Worm (Caenorhabditis elegans) whole organism, mixed stage, embryonic: ENCODE results near the gene zchc-1A.

Experiments used
- M03D4.4 ChIP-seq: sonication (generic microtip); optimal IDR thresholded peaks from 2 replicates; lab custom pipeline; 2017; ENCODE audit warnings: mild to moderate bottlenecking, missing genetic modification characterization, missing compliant biosample characterization
- bed-3 ChIP-seq: fragments of 200-800 bp; sonication (Bioruptor generic); optimal IDR thresholded peaks from 3 replicates; lab custom pipeline; 2018; ENCODE audit warnings: mild to moderate bottlenecking, missing genetic modification characterization, moderate library complexity, missing compliant biosample characterization
- blmp-1 ChIP-seq: fragments of 150-350 bp; optimal IDR thresholded peaks from 2 replicates; lab custom pipeline; 2014; ENCODE audit warnings: missing biosample characterization, missing genetic modification characterization
- ceh-39 ChIP-seq: fragments of 150-350 bp; optimal IDR thresholded peaks from 2 replicates; lab custom pipeline; 2014; ENCODE audit warnings: missing biosample characterization, missing genetic modification characterization
- ceh-43 ChIP-seq: fragments of 200-800 bp; sonication (Bioruptor generic); optimal IDR thresholded peaks from 2 replicates; lab custom pipeline; 2018; ENCODE audit warnings: mild to moderate bottlenecking, missing genetic modification characterization, moderate library complexity, missing compliant biosample characterization
- ceh-83 ChIP-seq: fragments of 200-800 bp; sonication (Bioruptor generic); optimal IDR thresholded peaks from 2 replicates; lab custom pipeline; 2018; ENCODE audit warnings: mild to moderate bottlenecking, missing genetic modification characterization, missing compliant biosample characterization
- ces-1 ChIP-seq: fragments of 150-350 bp; optimal IDR thresholded peaks from 2 replicates; lab custom pipeline; 2014; ENCODE audit warnings: missing biosample characterization, missing genetic modification reagents, missing genetic modification characterization
- cnd-1 ChIP-seq: fragments of 200-800 bp; sonication (Bioruptor generic); optimal IDR thresholded peaks from 2 replicates; lab custom pipeline; 2018; ENCODE audit warnings: mild to moderate bottlenecking, missing genetic modification characterization, missing compliant biosample characterization
- drap-1 ChIP-seq: fragments of 200-800 bp; sonication (Bioruptor generic); optimal IDR thresholded peaks from 3 replicates; lab custom pipeline; 2018; ENCODE audit warnings: mild to moderate bottlenecking, missing genetic modification characterization, missing compliant biosample characterization
- elt-1 ChIP-seq: sonication (generic microtip); optimal IDR thresholded peaks from 2 replicates; lab custom pipeline; 2017; ENCODE audit warnings: missing genetic modification characterization, mild to moderate bottlenecking, missing compliant biosample characterization, antibody characterized with exemption, moderate library complexity, borderline replicate concordance; ENCODE audit not compliant: insufficient read depth
- elt-3 ChIP-seq: fragments of 150-350 bp; optimal IDR thresholded peaks from 2 replicates; lab custom pipeline; 2014; ENCODE audit warnings: missing biosample characterization, missing genetic modification characterization
- flh-1 ChIP-seq: fragments of 200-800 bp; sonication (Bioruptor generic); optimal IDR thresholded peaks from 2 replicates; lab custom pipeline; 2018; ENCODE audit warnings: mild to moderate bottlenecking, missing genetic modification characterization, moderate library complexity, missing compliant biosample characterization
- ham-2 ChIP-seq: fragments of 200-800 bp; sonication (Bioruptor generic); optimal IDR thresholded peaks from 2 replicates; lab custom pipeline; 2018; ENCODE audit warnings: mild to moderate bottlenecking, missing genetic modification characterization, missing compliant biosample characterization
- hlh-1 ChIP-seq: fragments of 150-350 bp; optimal IDR thresholded peaks from 2 replicates; lab custom pipeline; 2014; ENCODE audit warnings: missing biosample characterization, missing genetic modification reagents, missing genetic modification characterization
- lin-13 ChIP-seq: fragments of 150-350 bp; optimal IDR thresholded peaks from 2 replicates; lab custom pipeline; 2014; ENCODE audit warnings: missing biosample characterization, missing genetic modification characterization
- lin-32 ChIP-seq: fragments of 200-800 bp; sonication (Bioruptor generic); optimal IDR thresholded peaks from 2 replicates; lab custom pipeline; 2018; ENCODE audit warnings: mild to moderate bottlenecking, missing genetic modification characterization, missing compliant biosample characterization
- lsy-2 ChIP-seq: fragments of 150-350 bp; optimal IDR thresholded peaks from 2 replicates; lab custom pipeline; 2014; ENCODE audit warnings: missing biosample characterization, missing genetic modification characterization
- mab-5 ChIP-seq: fragments of 150-350 bp; optimal IDR thresholded peaks from 2 replicates; lab custom pipeline; 2014; ENCODE audit warnings: missing biosample characterization, missing genetic modification characterization
- mep-1 ChIP-seq: fragments of 150-350 bp; optimal IDR thresholded peaks from 2 replicates; lab custom pipeline; 2017; ENCODE audit warnings: missing biosample characterization, missing genetic modification reagents, missing genetic modification characterization, inconsistent platforms
- mls-2 ChIP-seq: sonication (generic microtip); optimal IDR thresholded peaks from 2 replicates; lab custom pipeline; 2016; ENCODE audit warnings: mild to moderate bottlenecking, missing genetic modification characterization, moderate library complexity, missing compliant biosample characterization
- nhr-12 ChIP-seq: fragments of 150-350 bp; optimal IDR thresholded peaks from 2 replicates; lab custom pipeline; 2014; ENCODE audit warnings: missing biosample characterization, missing genetic modification characterization
- nhr-2 ChIP-seq: fragments of 150-350 bp; optimal IDR thresholded peaks from 2 replicates; lab custom pipeline; 2014; ENCODE audit warnings: missing biosample characterization, missing genetic modification characterization
- nhr-237 ChIP-seq: fragments of 150-350 bp; optimal IDR thresholded peaks from 2 replicates; lab custom pipeline; 2014; ENCODE audit warnings: missing biosample characterization, missing genetic modification characterization
- nhr-28 ChIP-seq: fragments of 150-350 bp; optimal IDR thresholded peaks from 2 replicates; lab custom pipeline; 2014; ENCODE audit warnings: missing biosample characterization, missing genetic modification characterization
- nhr-76 ChIP-seq: sonication (generic microtip); optimal IDR thresholded peaks from 2 replicates; lab custom pipeline; 2017; ENCODE audit warnings: missing biosample characterization, missing genetic modification characterization
- pha-4 ChIP-seq: fragments of 150-350 bp; optimal IDR thresholded peaks from 2 replicates; lab custom pipeline; 2018; ENCODE audit warnings: missing biosample characterization, missing genetic modification reagents, missing genetic modification characterization
- sem-2 ChIP-seq: fragments of 200-800 bp; sonication (Bioruptor generic); optimal IDR thresholded peaks from 2 replicates; lab custom pipeline; 2018; ENCODE audit warnings: mild to moderate bottlenecking, missing genetic modification characterization, missing compliant biosample characterization
- snpc-4 ChIP-seq: fragments of 150-350 bp; optimal IDR thresholded peaks from 2 replicates; lab custom pipeline; 2014; ENCODE audit warnings: missing biosample characterization, missing genetic modification characterization
- sptf-1 ChIP-seq: sonication (generic microtip); optimal IDR thresholded peaks from 2 replicates; lab custom pipeline; 2017; ENCODE audit warnings: mild to moderate bottlenecking, missing genetic modification characterization, moderate library complexity, missing compliant biosample characterization
- tbx-8 ChIP-seq: fragments of 200-800 bp; sonication (Bioruptor generic); optimal IDR thresholded peaks from 2 replicates; lab custom pipeline; 2018; ENCODE audit warnings: mild to moderate bottlenecking, missing genetic modification characterization, moderate library complexity, missing compliant biosample characterization
- unc-120 ChIP-seq: sonication (generic microtip); optimal IDR thresholded peaks from 2 replicates; lab custom pipeline; 2017; ENCODE audit warnings: missing genetic modification characterization, missing compliant biosample characterization; ENCODE audit not compliant: poor library complexity, severe bottlenecking
- unc-39 ChIP-seq: fragments of 150-350 bp; optimal IDR thresholded peaks from 2 replicates; lab custom pipeline; 2014; ENCODE audit warnings: missing biosample characterization, missing genetic modification characterization
- unc-62 ChIP-seq: fragments of 150-350 bp; optimal IDR thresholded peaks from 2 replicates; lab custom pipeline; 2014; ENCODE audit warnings: missing biosample characterization, missing genetic modification reagents, missing genetic modification characterization
- zip-8 ChIP-seq: fragments of 150-350 bp; optimal IDR thresholded peaks from 2 replicates; lab custom pipeline; 2014; ENCODE audit warnings: missing biosample characterization, missing genetic modification characterization
- ztf-11 ChIP-seq: fragments of 150-350 bp; optimal IDR thresholded peaks from 2 replicates; lab custom pipeline; 2014; ENCODE audit warnings: missing biosample characterization, missing genetic modification characterization

zchc-1A gene

DNA sequence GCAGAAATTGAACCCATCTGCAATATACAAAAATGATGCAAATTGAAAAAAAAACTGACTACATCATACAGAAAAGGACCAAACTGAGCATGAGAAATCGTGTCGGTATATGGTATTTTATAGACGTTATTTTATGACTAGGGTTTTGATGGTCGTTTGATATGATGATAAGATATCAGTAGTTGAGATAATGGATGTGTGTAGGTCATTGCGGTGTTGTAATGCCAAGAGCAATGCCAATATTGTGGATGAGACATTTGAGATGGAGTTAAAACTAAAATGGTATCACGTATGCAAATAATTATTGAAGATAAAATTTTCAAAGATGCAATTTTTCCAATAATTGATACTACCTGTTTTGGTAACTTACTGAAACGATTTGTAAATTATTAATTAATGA, 14.5 kb upstream of the zchc-1A start, which contains the start of gene C31H2.4:
Gene C31H2.4 (minus strand): TSS at position 19 of the 400 bp plus-strand sequence.
- TF ChIP-seq mls-2 (no peak), ham-2 (GFP tag; lab: Kevin White, UChicago) (no peak), nhr-76 (no peak), M03D4.4 (tag; lab: Kevin White, UChicago) (no peak), pha-4 (tag; lab: Kevin White, UChicago) (no peak), mep-1 (tag; lab: Kevin White, UChicago) (no peak), hlh-1 (tag; lab: Kevin White, UChicago) (no peak), lsy-2 (tag; lab: Kevin White, UChicago) (no peak), tbx-8 (GFP tag; lab: Kevin White, UChicago) (no peak), nhr-28 (no peak), cnd-1 (tag; lab: Kevin White, UChicago) (no peak)

- TF ChIP-seq flh-1 (GFP tag; lab: Kevin White, UChicago) (no peak), tbx-8 (GFP tag; lab: Kevin White, UChicago) (no peak), nhr-76 (no peak), nhr-28 (no peak), ham-2 (GFP tag; lab: Kevin White, UChicago) (no peak)
Measured at ce11 chrX:5162755-5163154, 11.4 kb upstream of the zchc-1A start, which contains the start of gene EGAP5.1. TSS of gene EGAP5.1 (plus strand) at chrX:5163055.

- TF ChIP-seq lin-32 (GFP tag; lab: Kevin White, UChicago) (no peak), nhr-2 (tag; lab: Kevin White, UChicago) (no peak), nhr-12 (no peak), cnd-1 (tag; lab: Kevin White, UChicago) (no peak), tbx-8 (GFP tag; lab: Kevin White, UChicago) (no peak), pha-4 (tag; lab: Kevin White, UChicago) (no peak), hlh-1 (tag; lab: Kevin White, UChicago) (no peak)
Measured at ce11 chrX:5164054-5164453, 10.1 kb upstream of the zchc-1A start.

- TF ChIP-seq lin-32 (GFP tag; lab: Kevin White, UChicago) (peak; percentile 26), sptf-1 (tag; lab: Kevin White, UChicago) (peak; percentile 90), nhr-28 (no peak), unc-39 (no peak), ztf-11 (peak; percentile 59), elt-3 (no peak), unc-120 (no peak), tbx-8 (GFP tag; lab: Kevin White, UChicago) (no peak), mls-2 (peak; percentile 67), blmp-1 (tag; lab: Kevin White, UChicago) (no peak), hlh-1 (tag; lab: Kevin White, UChicago) (no peak), ceh-43 (GFP tag; lab: Kevin White, UChicago) (peak; percentile 27), mab-5 (tag; lab: Kevin White, UChicago) (no peak), M03D4.4 (tag; lab: Kevin White, UChicago) (peak; percentile 68), drap-1 (GFP tag; lab: Kevin White, UChicago) (no peak), ceh-39 (no peak), nhr-237 (tag; lab: Kevin White, UChicago) (peak; percentile 12), mep-1 (tag; lab: Kevin White, UChicago) (peak; percentile 97), lin-13 (peak; percentile 65), cnd-1 (tag; lab: Kevin White, UChicago) (peak; percentile 73), bed-3 (GFP tag; lab: Kevin White, UChicago) (no peak), ces-1 (GFP tag; lab: Kevin White, UChicago) (peak; percentile 40), nhr-12 (no peak), sem-2 (GFP tag; lab: Kevin White, UChicago) (no peak), elt-1 (tag; lab: Kevin White, UChicago) (no peak), nhr-76 (peak; percentile 3), ceh-83 (no peak), zip-8 (no peak), lsy-2 (tag; lab: Kevin White, UChicago) (peak; percentile 63), unc-62 (peak; percentile 72), snpc-4 (tag; lab: Kevin White, UChicago) (no peak), pha-4 (tag; lab: Kevin White, UChicago) (no peak), nhr-2 (tag; lab: Kevin White, UChicago) (peak; percentile 33), ham-2 (GFP tag; lab: Kevin White, UChicago) (no peak), flh-1 (GFP tag; lab: Kevin White, UChicago) (peak; percentile 35)
Measured at ce11 chrX:5165037-5165436, 9.1 kb upstream of the zchc-1A start, which contains the start of gene mans-3. TSS of gene mans-3 (plus strand) at chrX:5165395.
